Fruit fly (Drosophila melanogaster) whole organism, embryonic: ENCODE measurements around the gene Syx5.
A peak's percentile ranks its signal among the peaks of the same experiment; 100 is the strongest.

Experiments
- Ada2b ChIP-seq: fragments of 200-800 bp; sonication (Bioruptor generic); IDR thresholded peaks from 2 replicates; pipeline ENCODE4 v1.3.6; 2022; ENCODE audit warnings: missing biosample characterization, missing genetic modification characterization
- CG11093 ChIP-seq: fragments of 200-800 bp; sonication (Bioruptor generic); IDR thresholded peaks from 3 replicates; pipeline ENCODE4 v1.3.6; 2022; ENCODE audit warnings: missing biosample characterization, missing genetic modification characterization
- CG1832 ChIP-seq: fragments of 200-800 bp; sonication (Bioruptor generic); optimal IDR thresholded peaks from 2 replicates; lab custom pipeline; 2017; ENCODE audit warnings: missing biosample characterization, mild to moderate bottlenecking, missing genetic modification characterization, inconsistent platforms
- Med ChIP-seq: fragments of 200-800 bp; sonication (Bioruptor generic); peaks from one replicate; lab custom pipeline; 2016; ENCODE audit warnings: missing biosample characterization, missing genetic modification characterization, mild to moderate bottlenecking, inconsistent platforms, moderate library complexity
- Nf-YA ChIP-seq: fragments of 200-800 bp; sonication (Bioruptor generic); IDR thresholded peaks from 2 replicates; pipeline ENCODE4 v1.3.6; 2022; ENCODE audit warnings: missing biosample characterization, missing genetic modification characterization

- peak; percentile 85 for TF ChIP-seq Med (GFP tag; lab: Kevin White, UChicago)
- no peak for TF ChIP-seq Ada2b (GFP tag; lab: Robert Waterston, UW)
- TF ChIP-seq Nf-YA (GFP tag; lab: Robert Waterston, UW) = no peak
- TF ChIP-seq CG11093 (GFP tag; lab: Robert Waterston, UW) = no peak
- TF ChIP-seq CG1832 (GFP tag; lab: Kevin White, UChicago) = no peak
Measured at dm6 chr2L:16270667-16271485, 36.3 kb upstream of the Syx5 start.
